Fruit fly (Drosophila melanogaster): ENCODE measurements around the gene ATPsynE.

Gene ATPsynE

DNA sequence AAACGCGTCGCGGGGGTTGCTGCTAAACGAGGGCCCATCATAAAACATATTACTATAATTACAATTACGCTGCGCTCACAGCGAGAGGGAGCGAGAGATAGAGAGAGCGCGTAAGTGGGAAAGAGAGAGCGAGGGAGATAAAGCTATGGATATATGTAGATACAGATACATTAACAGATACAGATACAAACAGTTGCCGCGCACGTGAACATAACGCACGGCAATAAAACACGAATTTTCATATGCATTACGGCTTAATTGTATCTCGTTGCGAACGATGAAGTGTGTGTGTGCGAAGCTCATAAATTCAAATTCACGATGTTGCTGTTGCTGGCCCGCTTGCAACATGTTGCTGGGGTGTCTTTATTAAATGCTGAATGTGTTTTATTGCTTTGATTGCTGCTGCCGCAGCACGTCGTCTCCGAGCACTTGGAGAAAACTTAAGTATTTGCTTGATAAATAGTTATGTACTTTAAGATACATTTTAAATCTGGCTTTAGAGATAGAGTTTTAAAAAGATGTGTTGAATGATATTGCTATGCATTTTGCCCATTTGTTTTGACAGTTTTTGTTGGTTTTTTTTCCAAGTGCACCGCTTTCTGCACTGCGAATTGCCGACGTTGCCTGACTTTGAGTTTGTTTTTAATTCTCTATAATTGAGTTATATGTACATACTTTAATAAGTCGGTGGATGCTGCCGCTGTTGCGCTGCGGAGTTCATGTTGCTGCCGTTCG, 43.6 kb downstream of the ATPsynE start (continued):
- TF ChIP-seq Dek (tag; optimal IDR thresholded peaks at IDR 0.05) (peak; percentile 66), Eip74EF (GFP tag; optimal IDR thresholded peaks at IDR 0.05) (peak in 1 of 2 experiments; percentile 64), CG2202 (tag; optimal IDR thresholded peaks at IDR 0.05) (peak; percentile 19), CG17359 (tag; optimal IDR thresholded peaks at IDR 0.05) (peak; percentile 87), Asciz (GFP tag; optimal IDR thresholded peaks at IDR 0.05) (peak; percentile 61), ranshi (GFP tag; IDR thresholded peaks at IDR 0.05) (peak; percentile 74), CG12104 (GFP tag; optimal IDR thresholded peaks at IDR 0.05) (peak; percentile 51), repo (GFP tag; optimal IDR thresholded peaks at IDR 0.05) (peak; percentile 61), CG7963 (GFP tag; IDR thresholded peaks at IDR 0.05; ENCODE audit: partially characterized antibody) (no peak), CG14965 (GFP tag; optimal IDR thresholded peaks at IDR 0.05; ENCODE audit: borderline replicate concordance) (no peak), gce (GFP tag; IDR thresholded peaks at IDR 0.05) (peak; percentile 71; the same call in 1 of the 3 replicates), CG11560 (tag; IDR thresholded peaks at IDR 0.05) (peak; percentile 43; the same call in 1 of the 3 replicates), Ada2b (GFP tag; IDR thresholded peaks at IDR 0.05) (peak; percentile 82), yki (optimal IDR thresholded peaks at IDR 0.05) (peak; percentile 10), dmrt99B (tag; optimal IDR thresholded peaks at IDR 0.05) (peak; percentile 83), CG14014 (GFP tag; IDR thresholded peaks at IDR 0.05) (peak; percentile 85), CG13775 (GFP tag; optimal IDR thresholded peaks at IDR 0.05) (peak; percentile 67), prd (optimal IDR thresholded peaks at IDR 0.05) (no peak), prd (GFP tag; IDR thresholded peaks at IDR 0.05) (peak; percentile 84), ab (GFP tag; optimal IDR thresholded peaks at IDR 0.05) (no peak), nmo (GFP tag; optimal IDR thresholded peaks at IDR 0.05) (peak; percentile 78), CG8924 (tag; optimal IDR thresholded peaks at IDR 0.05) (peak; percentile 29), shn (GFP tag; optimal IDR thresholded peaks at IDR 0.05) (peak; percentile 31), sob (GFP tag; IDR thresholded peaks at IDR 0.05) (peak; percentile 82), CG6175 (GFP tag; IDR thresholded peaks at IDR 0.05) (peak; percentile 73; the same call in 2 of the 3 replicates), nerfin-1 (tag; optimal IDR thresholded peaks at IDR 0.05) (no peak), CG5953 (GFP tag; IDR thresholded peaks at IDR 0.05) (peak; percentile 79), tll (GFP tag; optimal IDR thresholded peaks at IDR 0.05) (no peak), Dbx (GFP tag; IDR thresholded peaks at IDR 0.05) (peak; percentile 68; the same call in 2 of the 3 replicates), Dp (GFP tag; optimal IDR thresholded peaks at IDR 0.05) (no peak), Gsc (GFP tag; IDR thresholded peaks at IDR 0.05) (no peak; the same call in 1 of the 2 replicates), CG15696 (tag; optimal IDR thresholded peaks at IDR 0.05) (no peak), CG2678 (tag; optimal IDR thresholded peaks at IDR 0.05) (peak; percentile 78), Taf1 (GFP tag; IDR thresholded peaks at IDR 0.05) (peak; percentile 64), cwo (GFP tag; optimal IDR thresholded peaks at IDR 0.05) (peak; percentile 79), ssp (GFP tag; IDR thresholded peaks at IDR 0.05) (0 out of 2 replicates have a peak, but pooled peaks have one; percentile 30), Mad (GFP tag; optimal IDR thresholded peaks at IDR 0.05) (peak; percentile 82), CG17612 (GFP tag; IDR thresholded peaks at IDR 0.05) (peak; percentile 57; the same call in 1 of the 2 replicates), CG12299 (tag; optimal IDR thresholded peaks at IDR 0.05) (peak; percentile 51), HHEX (GFP tag; optimal IDR thresholded peaks at IDR 0.05) (peak; percentile 48), CG18011 (GFP tag; optimal IDR thresholded peaks at IDR 0.05) (peak; percentile 48), CG10979 (tag; optimal IDR thresholded peaks at IDR 0.05) (peak; percentile 65), CG4328 (GFP tag; optimal IDR thresholded peaks at IDR 0.05) (peak; percentile 2), abd-A (tag; optimal IDR thresholded peaks at IDR 0.05) (peak; percentile 96), ERR (GFP tag; optimal IDR thresholded peaks at IDR 0.05) (peak; percentile 40), Oli (tag; optimal IDR thresholded peaks at IDR 0.05) (peak; percentile 84), dm (GFP tag; optimal IDR thresholded peaks at IDR 0.05) (peak; percentile 41), CG32772 (GFP tag; IDR thresholded peaks at IDR 0.05) (peak; percentile 75), ara (GFP tag; IDR thresholded peaks at IDR 0.05) (peak; percentile 56; the same call in 1 of the 2 replicates)
